Worm (Caenorhabditis elegans): ENCODE measurements around the gene epc-1.

ce11 chrIII:12614669-12615451 is 6.5 kb upstream of the epc-1 start:
- TF ChIP-seq ceh-36 (tag; optimal IDR thresholded peaks at IDR 0.05) (no peak), ama-1 (optimal IDR thresholded peaks at IDR 0.05) (peak; percentile 1)

Measured in whole organism, early embryonic.